Worm (Caenorhabditis elegans) whole organism, dauer: Measurements from ENCODE around the gene C11D2.7.

Source experiments
- unc-62 ChIP-seq: sonication (generic microtip); optimal IDR thresholded peaks from 2 replicates; lab custom pipeline; 2017; ENCODE audit warnings: missing biosample characterization, missing genetic modification reagents, missing genetic modification characterization

The C11D2.7 gene

ce11 chrIV:6155296-6155695 lies at the start of gene C11D2.7:
Gene C11D2.7 (minus strand): TSS chrIV:6155396.
- no peak for TF ChIP-seq unc-62 (GFP tag; lab: Kevin White, UChicago)

ce11 chrIV:6201769-6202168 lies 46.6 kb upstream of the C11D2.7 start, which contains the start of gene tkr-2:
Gene tkr-2 (plus strand): TSS chrIV:6202069.
- no peak for TF ChIP-seq unc-62 (GFP tag; lab: Kevin White, UChicago)

ce11 chrIV:6200249-6200648 lies 45.1 kb upstream of the C11D2.7 start:
- TF ChIP-seq unc-62 (GFP tag; lab: Kevin White, UChicago): no peak

ce11 chrIV:6187160-6187559 lies 32.0 kb upstream of the C11D2.7 start:
- TF ChIP-seq unc-62 (GFP tag; lab: Kevin White, UChicago): no peak

- TF ChIP-seq unc-62 (GFP tag; lab: Kevin White, UChicago): no peak
These were observed 30.4 kb upstream of the C11D2.7 start, which contains the start of gene asp-9 for ce11 chrIV:6185578-6185977. Gene asp-9 (plus strand): TSS chrIV:6185889.

ce11 chrIV:6183757-6184156 lies 28.6 kb upstream of the C11D2.7 start, which contains the start of gene unc-77:
Gene unc-77 (minus strand): TSS chrIV:6183857.
- TF ChIP-seq unc-62 (GFP tag; lab: Kevin White, UChicago): no peak

- TF ChIP-seq unc-62 (GFP tag; lab: Kevin White, UChicago): no peak
These were observed 22.2 kb upstream of the C11D2.7 start for ce11 chrIV:6177383-6177782.

ce11 chrIV:6172959-6173358 lies 17.8 kb upstream of the C11D2.7 start:
- TF ChIP-seq unc-62 (GFP tag; lab: Kevin White, UChicago): no peak

- no peak for TF ChIP-seq unc-62 (GFP tag; lab: Kevin White, UChicago)
These were observed 10.6 kb upstream of the C11D2.7 start for ce11 chrIV:6165787-6166186.

- TF ChIP-seq unc-62 (GFP tag; lab: Kevin White, UChicago): no peak
These were observed 4.4 kb upstream of the C11D2.7 start for ce11 chrIV:6159616-6160015.

ce11 chrIV:6156833-6157232 lies 1.6 kb upstream of the C11D2.7 start, which contains the start of gene C11D2.4:
Gene C11D2.4 (minus strand): TSS chrIV:6156960.
- no peak for TF ChIP-seq unc-62 (GFP tag; lab: Kevin White, UChicago)

ce11 chrIV:6151513-6151912 lies 3.7 kb downstream of the C11D2.7 start, which contains the start of gene C11D2.3:
Gene C11D2.3 (plus strand): TSS chrIV:6151813.
- no peak for TF ChIP-seq unc-62 (GFP tag; lab: Kevin White, UChicago)

- TF ChIP-seq unc-62 (GFP tag; lab: Kevin White, UChicago): no peak
These were observed 5.8 kb downstream of the C11D2.7 start for ce11 chrIV:6149359-6149758.

- no peak for TF ChIP-seq unc-62 (GFP tag; lab: Kevin White, UChicago)
These were observed 9.2 kb downstream of the C11D2.7 start for ce11 chrIV:6145984-6146383.

ce11 chrIV:6140700-6141099 lies 14.5 kb downstream of the C11D2.7 start:
- no peak for TF ChIP-seq unc-62 (GFP tag; lab: Kevin White, UChicago)

ce11 chrIV:6135592-6135991 lies 19.6 kb downstream of the C11D2.7 start:
- no peak for TF ChIP-seq unc-62 (GFP tag; lab: Kevin White, UChicago)

ce11 chrIV:6134639-6135038 lies 20.6 kb downstream of the C11D2.7 start:
- TF ChIP-seq unc-62 (GFP tag; lab: Kevin White, UChicago): no peak

ce11 chrIV:6130437-6130836 lies 24.8 kb downstream of the C11D2.7 start:
- no peak for TF ChIP-seq unc-62 (GFP tag; lab: Kevin White, UChicago)
